Worm (Caenorhabditis elegans): ENCODE measurements around the gene Y32F6B.9.

Gene Y32F6B.9

DNA sequence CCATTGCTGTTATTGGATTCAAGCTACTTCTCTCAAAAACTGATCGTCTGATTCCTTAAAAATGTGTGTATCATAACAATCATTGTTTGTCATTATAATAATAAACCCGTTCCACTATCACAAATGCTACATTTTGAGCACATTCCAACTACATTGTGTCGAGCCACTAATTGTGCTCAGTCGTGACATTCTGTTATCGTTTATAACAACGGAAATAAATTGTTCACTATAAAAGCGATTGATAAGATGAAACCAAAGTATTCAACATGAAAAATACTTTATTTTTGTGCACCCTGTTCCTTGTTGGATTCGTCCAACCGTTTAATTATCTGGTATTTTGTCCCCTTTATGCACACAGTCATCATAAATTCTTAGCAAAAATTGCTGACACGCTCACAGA, 14.7 kb downstream of the Y32F6B.9 start, which contains the start of gene ugt-33:
ugt-33 (plus strand) TSS at position 260 of the 400 bp plus-strand sequence.
- TF ChIP-seq nhr-80 (tag; optimal IDR thresholded peaks at IDR 0.05) (peak; percentile 47), ztf-6 (GFP tag; IDR thresholded peaks at IDR 0.05) (no peak)

DNA sequence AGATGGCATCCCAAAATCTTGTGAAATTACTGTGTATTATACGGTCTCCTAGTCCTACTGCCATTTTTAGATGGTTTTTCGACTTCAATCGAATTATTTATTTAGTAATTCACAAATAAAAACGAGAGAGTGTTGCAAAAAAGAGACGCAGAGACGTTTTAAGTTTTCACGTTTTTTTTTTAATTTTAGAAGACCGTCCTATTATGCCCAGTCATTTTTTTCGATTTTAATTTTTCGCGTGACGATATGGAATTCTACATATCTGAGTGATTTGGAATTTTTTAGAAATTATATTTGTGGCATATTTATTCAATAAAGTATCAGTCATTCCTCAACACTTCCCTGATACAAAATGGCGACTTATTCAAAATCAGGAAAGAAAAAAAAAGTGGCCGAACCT, 18.2 kb downstream of the Y32F6B.9 start, which contains the start of gene C35A5.4:
C35A5.4 (plus strand) TSS at position 301 of the 400 bp plus-strand sequence.
- no peak for TF ChIP-seq lin-54 (GFP tag; optimal IDR thresholded peaks at IDR 0.05)
- TF ChIP-seq ceh-40 (GFP tag; IDR thresholded peaks at IDR 0.05) = no peak
- TF ChIP-seq ztf-26 (tag; optimal IDR thresholded peaks at IDR 0.05) = no peak
- no peak for TF ChIP-seq ekl-4 (GFP tag; IDR thresholded peaks at IDR 0.05)
- TF ChIP-seq zim-3 (tag; optimal IDR thresholded peaks at IDR 0.05) = no peak

DNA sequence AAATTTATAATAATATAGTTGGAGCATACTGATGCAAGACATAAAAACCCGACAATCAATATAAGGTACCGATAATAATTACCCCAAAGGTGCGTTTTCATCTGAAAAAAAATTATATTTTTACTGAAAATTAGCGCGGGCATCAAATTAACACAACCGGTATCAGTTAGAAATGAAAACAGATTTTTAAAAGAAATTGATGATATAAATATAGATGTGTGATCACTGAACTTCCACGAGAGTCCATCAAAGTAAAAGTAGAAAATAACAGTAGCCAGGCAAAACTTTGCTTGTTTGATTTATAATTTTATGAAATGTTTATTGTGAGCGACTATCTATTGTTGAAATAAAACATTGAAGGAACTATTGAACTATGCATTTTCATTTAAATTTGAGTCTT, 22.8 kb downstream of the Y32F6B.9 start, which contains the start of gene C35A5.3:
C35A5.3 (minus strand) TSS at position 101 of the 400 bp plus-strand sequence.
- TF ChIP-seq ztf-28 (GFP tag; IDR thresholded peaks at IDR 0.05) = no peak
- TF ChIP-seq ceh-58 (GFP tag; IDR thresholded peaks at IDR 0.05) = no peak
- TF ChIP-seq tbp1 (GFP tag; optimal IDR thresholded peaks at IDR 0.05) = no peak
- TF ChIP-seq ama-1 (optimal IDR thresholded peaks at IDR 0.05) = no peak
- no peak for TF ChIP-seq ama-1 (GFP tag; optimal IDR thresholded peaks at IDR 0.05)
- no peak for TF ChIP-seq lin-54 (GFP tag; optimal IDR thresholded peaks at IDR 0.05)
- TF ChIP-seq snpc-1.3 (tag; optimal IDR thresholded peaks at IDR 0.05; ENCODE audit: insufficient read depth) = no peak
- TF ChIP-seq egl-44 (GFP tag; IDR thresholded peaks at IDR 0.05) = no peak
- TF ChIP-seq nfya-1 (tag; optimal IDR thresholded peaks at IDR 0.05; ENCODE audit: borderline replicate concordance, insufficient read depth) = no peak
- no peak for TF ChIP-seq bed-2 (GFP tag; IDR thresholded peaks at IDR 0.05)
- TF ChIP-seq pbrm-1 (GFP tag; IDR thresholded peaks at IDR 0.05) = no peak
- TF ChIP-seq attf-5 (GFP tag; optimal IDR thresholded peaks at IDR 0.05) = no peak
- no peak for TF ChIP-seq lsy-27 (tag; optimal IDR thresholded peaks at IDR 0.05; ENCODE audit: borderline replicate concordance, insufficient read depth)
- TF ChIP-seq hmg-1.2 (GFP tag; IDR thresholded peaks at IDR 0.05) = no peak
- no peak for TF ChIP-seq Y67H2A.10 (GFP tag; conservative IDR thresholded peaks at IDR 0.05)
- no peak for TF ChIP-seq C17E4.6 (GFP tag; IDR thresholded peaks at IDR 0.05)
- TF ChIP-seq B0019.2 (GFP tag; conservative IDR thresholded peaks at IDR 0.05) = no peak
- TF ChIP-seq xnd-1 (tag; optimal IDR thresholded peaks at IDR 0.05) = no peak

DNA sequence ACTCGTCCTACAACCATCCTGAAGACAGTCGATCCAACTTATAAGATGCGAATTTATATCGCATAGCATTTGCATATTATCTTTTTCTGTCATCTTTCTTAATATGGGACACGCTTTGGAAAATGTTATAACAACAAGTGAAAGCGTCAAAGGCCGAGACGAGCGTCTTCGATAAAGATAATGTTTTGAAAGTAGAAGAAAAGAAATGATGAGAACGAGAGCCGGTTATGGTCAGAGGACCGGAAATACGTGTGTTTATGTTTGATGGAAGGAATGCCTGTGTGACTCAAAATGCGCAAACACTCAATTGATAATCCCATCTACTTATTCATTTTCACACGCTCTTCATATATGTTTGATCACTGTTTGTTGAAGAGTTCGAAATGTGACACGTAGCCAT, 24.5 kb downstream of the Y32F6B.9 start, which contains the start of gene C35A5.11:
C35A5.11 (minus strand) TSS at position 101 of the 400 bp plus-strand sequence.
- no peak for TF ChIP-seq hmg-20 (GFP tag; IDR thresholded peaks at IDR 0.05)

DNA sequence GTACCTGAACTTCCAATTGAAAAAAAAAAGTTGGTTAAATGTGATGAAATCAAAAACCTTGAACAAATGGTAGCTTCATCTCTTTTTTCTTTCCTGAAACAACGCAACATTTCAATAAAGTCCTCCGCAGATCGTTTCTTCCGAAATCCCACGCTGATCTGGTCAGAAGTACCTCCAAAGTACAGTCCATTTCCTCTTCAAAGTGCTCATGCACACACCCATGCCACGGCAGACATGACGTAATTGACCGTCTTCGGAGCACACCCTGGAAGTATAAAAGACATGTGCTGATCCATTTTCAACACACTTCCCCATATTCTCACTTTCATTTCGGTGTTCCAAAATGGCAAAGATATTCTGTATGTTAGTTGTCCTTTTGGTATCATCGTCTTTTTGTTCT, 25.4 kb downstream of the Y32F6B.9 start, which contains the start of gene C35A5.10:
C35A5.10 (plus strand) TSS at position 301 of the 400 bp plus-strand sequence.
- TF ChIP-seq ceh-79 (tag; optimal IDR thresholded peaks at IDR 0.05) (no peak), gei-17 (GFP tag; optimal IDR thresholded peaks at IDR 0.05) (no peak), T07F8.4 (tag; optimal IDR thresholded peaks at IDR 0.05) (no peak), dpl-1 (GFP tag; optimal IDR thresholded peaks at IDR 0.05) (no peak), cebp-2 (GFP tag; IDR thresholded peaks at IDR 0.05) (no peak), hmg-20 (GFP tag; IDR thresholded peaks at IDR 0.05) (no peak), B0019.2 (GFP tag; conservative IDR thresholded peaks at IDR 0.05) (no peak), nhr-90 (tag; optimal IDR thresholded peaks at IDR 0.05) (no peak), rec-8 (tag; optimal IDR thresholded peaks at IDR 0.05) (no peak), C06A6.2 (GFP tag; conservative IDR thresholded peaks at IDR 0.05) (no peak), nhr-179 (tag; optimal IDR thresholded peaks at IDR 0.05) (no peak), fkh-3 (tag; optimal IDR thresholded peaks at IDR 0.05) (no peak), D2030.7 (GFP tag; IDR thresholded peaks at IDR 0.05) (no peak), bed-1 (GFP tag; IDR thresholded peaks at IDR 0.05) (no peak), attf-5 (GFP tag; optimal IDR thresholded peaks at IDR 0.05) (no peak), K12H6.12 (tag; optimal IDR thresholded peaks at IDR 0.05) (no peak)

Data from whole organism, young adult.